Worm (Caenorhabditis elegans) whole organism, L4/young adult: Measurements from ENCODE around the gene C01G10.18.

Experiments
- W03F9.2 ChIP-seq: fragments of 150-350 bp; optimal IDR thresholded peaks from 2 replicates; lab custom pipeline; 2014; ENCODE audit warnings: missing biosample characterization, missing genetic modification characterization
- dao-5 ChIP-seq: sonication (generic microtip); optimal IDR thresholded peaks from 2 replicates; lab custom pipeline; 2016; ENCODE audit warnings: missing genotype, missing genetic modification characterization, moderate library complexity, missing compliant biosample characterization

- TF ChIP-seq W03F9.2 (tag; lab: Kevin White, UChicago) (no peak), dao-5 (no peak)
Measured at ce11 chrV:15065068-15065744, 23.3 kb downstream of the C01G10.18 start, which contains the start of gene C25D7.9.
